Worm (Caenorhabditis elegans) whole organism, young adult: ENCODE data around the gene map-2.

ENCODE experiments used
- D2030.7 ChIP-seq: fragments of 200-800 bp; sonication (Bioruptor generic); IDR thresholded peaks from 2 replicates; pipeline ENCODE4 v1.3.6; 2022; ENCODE audit warnings: missing genetic modification reagents, missing genetic modification characterization, missing compliant biosample characterization
- nhr-120 ChIP-seq: fragments of 200-800 bp; sonication (Bioruptor generic); IDR thresholded peaks from 2 replicates; pipeline ENCODE4 v1.3.6; 2022; ENCODE audit warnings: missing genetic modification characterization, missing compliant biosample characterization

ce11 chrIV:16829896-16830295, 24.8 kb downstream of the map-2 start, which contains the start of gene Y116A8A.7:
- TF ChIP-seq D2030.7 (GFP tag; lab: Robert Waterston, UW) (no peak), nhr-120 (GFP tag; lab: Robert Waterston, UW) (no peak)
